Worm (Caenorhabditis elegans) whole organism, L4 larva: Measurements from ENCODE around the gene clec-242.

Source experiments
- Y48G9A.11 ChIP-seq: fragments of 200-800 bp; sonication (Bioruptor generic); IDR thresholded peaks from 2 replicates; pipeline ENCODE4 v1.3.6; 2022; ENCODE audit warnings: missing genetic modification reagents, missing genetic modification characterization, missing compliant biosample characterization
- daf-12 ChIP-seq: fragments of 150-350 bp; optimal IDR thresholded peaks from 2 replicates; lab custom pipeline; 2014; ENCODE audit warnings: missing biosample characterization, missing genetic modification reagents, missing genetic modification characterization
- dmd-6 ChIP-seq: fragments of 200-800 bp; sonication (Bioruptor generic); IDR thresholded peaks from 2 replicates; pipeline ENCODE4 v1.3.6; 2022; ENCODE audit warnings: missing genetic modification reagents, missing genetic modification characterization, missing compliant biosample characterization
- fos-1 ChIP-seq: fragments of 150-350 bp; optimal IDR thresholded peaks from 2 replicates; lab custom pipeline; 2014; ENCODE audit warnings: missing biosample characterization, missing genetic modification characterization
- jun-1 ChIP-seq: fragments of 150-350 bp; optimal IDR thresholded peaks from 2 replicates; lab custom pipeline; 2014; ENCODE audit warnings: missing biosample characterization, missing genetic modification reagents, missing genetic modification characterization
- mxl-2 ChIP-seq: fragments of 200-800 bp; sonication (Bioruptor generic); conservative IDR thresholded peaks from 2 replicates; pipeline ENCODE4 v1.3.6; 2022; ENCODE audit warnings: missing genetic modification reagents, missing genetic modification characterization, missing compliant biosample characterization
- nhr-237 ChIP-seq: sonication (generic microtip); optimal IDR thresholded peaks from 2 replicates; lab custom pipeline; 2017; ENCODE audit warnings: missing biosample characterization, missing genetic modification characterization
- snpc-4 ChIP-seq: fragments of 150-350 bp; optimal IDR thresholded peaks from 2 replicates; lab custom pipeline; 2014; ENCODE audit warnings: missing biosample characterization, missing genetic modification characterization
- unc-62 ChIP-seq, 3 experiments: fragments of 150-350 bp in 1 of 3; sonication (generic microtip); optimal IDR thresholded peaks in 2 of 3; peaks in 1 of 3; 1 replicate in 1 of 3; 2 replicates in 2 of 3; lab custom pipeline; 2014 to 2017; ENCODE audit warnings: missing biosample characterization in 3 of 3, missing genetic modification characterization in 3 of 3, missing genetic modification reagents in 3 of 3, missing genotype in 1 of 3
- zag-1 ChIP-seq: fragments of 150-350 bp; optimal IDR thresholded peaks from 2 replicates; lab custom pipeline; 2014; ENCODE audit warnings: missing biosample characterization, missing genetic modification characterization

DNA sequence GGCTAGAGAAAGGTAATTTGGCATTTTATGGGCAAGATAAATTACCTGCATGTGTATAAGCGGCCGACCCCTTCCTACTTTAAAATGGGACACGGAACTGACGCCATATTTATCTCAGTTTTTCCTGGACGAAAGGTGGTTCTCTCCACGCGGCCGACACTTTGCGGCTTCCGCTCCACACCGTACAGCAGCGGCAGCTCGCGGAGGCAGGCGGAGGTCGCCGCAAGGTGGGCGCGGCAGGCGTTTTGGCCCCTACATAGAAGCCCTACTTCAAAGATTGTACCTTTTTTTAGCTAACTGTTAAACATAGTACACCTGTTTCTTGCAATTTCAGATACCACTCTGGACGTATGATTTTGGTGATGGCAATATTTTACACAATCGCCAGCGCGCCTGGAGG is 38.8 kb downstream of the clec-242 start:
- no peak for TF ChIP-seq dmd-6 (GFP tag; lab: Robert Waterston, UW)
- TF ChIP-seq snpc-4 = no peak
- no peak for TF ChIP-seq Y48G9A.11 (GFP tag; lab: Robert Waterston, UW)
- no peak for TF ChIP-seq unc-62 (GFP tag; optimal IDR thresholded peaks at IDR 0.05 in 1 of 2; lab: Kevin White, UChicago)
- no peak for TF ChIP-seq unc-62 (tag; optimal IDR thresholded peaks at IDR 0.05; lab: Kevin White, UChicago)
- no peak for TF ChIP-seq zag-1
- no peak for TF ChIP-seq mxl-2 (GFP tag; lab: Robert Waterston, UW)
- no peak for TF ChIP-seq jun-1
- TF ChIP-seq nhr-237 (tag; lab: Kevin White, UChicago) = no peak
- TF ChIP-seq daf-12 (tag; lab: Kevin White, UChicago) = no peak
- no peak for TF ChIP-seq fos-1 (tag; lab: Kevin White, UChicago)
